Worm (Caenorhabditis elegans) whole organism, midembryonic: ENCODE measurements around the gene F32D1.7.

Experiments
- T22C8.4 ChIP-seq: fragments of 200-800 bp; sonication (Bioruptor generic); IDR thresholded peaks from 2 replicates; pipeline ENCODE4 v1.3.6; 2022; ENCODE audit warnings: missing genetic modification characterization, missing compliant biosample characterization
- cog-1 ChIP-seq: sonication (generic microtip); optimal IDR thresholded peaks from 2 replicates; lab custom pipeline; 2016; ENCODE audit warnings: missing genetic modification characterization, missing compliant biosample characterization
- flt-1 ChIP-seq: fragments of 200-800 bp; sonication (Bioruptor generic); IDR thresholded peaks from 2 replicates; pipeline ENCODE4 v1.3.6; 2022; ENCODE audit warnings: missing genetic modification characterization, missing compliant biosample characterization
- klf-2 ChIP-seq: fragments of 200-800 bp; sonication (Bioruptor generic); conservative IDR thresholded peaks from 2 replicates; pipeline ENCODE4 v1.3.6; 2022; ENCODE audit warnings: missing genetic modification reagents, missing genetic modification characterization, missing compliant biosample characterization
- med-1 ChIP-seq: sonication (generic microtip); optimal IDR thresholded peaks from 2 replicates; lab custom pipeline; 2017; ENCODE audit warnings: missing genetic modification characterization, mild to moderate bottlenecking, missing compliant biosample characterization, antibody characterized with exemption, missing genetic modification reagents; ENCODE audit not compliant: insufficient read depth
- ref-1 ChIP-seq: fragments of 200-800 bp; sonication (Bioruptor generic); conservative IDR thresholded peaks from 2 replicates; pipeline ENCODE4 v1.3.6; 2022; ENCODE audit warnings: missing genetic modification reagents, missing genetic modification characterization, missing compliant biosample characterization
- tab-1 ChIP-seq: fragments of 200-800 bp; sonication (Bioruptor generic); IDR thresholded peaks from 2 replicates; pipeline ENCODE4 v1.3.6; 2022; ENCODE audit warnings: missing genetic modification characterization, missing compliant biosample characterization
- ztf-23 ChIP-seq: fragments of 200-800 bp; sonication (Bioruptor generic); IDR thresholded peaks from 2 replicates; pipeline ENCODE4 v1.3.6; 2022; ENCODE audit warnings: missing genetic modification reagents, missing genetic modification characterization, missing compliant biosample characterization
- ztf-29 ChIP-seq: fragments of 200-800 bp; sonication (Bioruptor generic); IDR thresholded peaks from 2 replicates; pipeline ENCODE4 v1.3.6; 2022; ENCODE audit warnings: missing genetic modification reagents, missing genetic modification characterization, missing compliant biosample characterization

The F32D1.7 gene

DNA sequence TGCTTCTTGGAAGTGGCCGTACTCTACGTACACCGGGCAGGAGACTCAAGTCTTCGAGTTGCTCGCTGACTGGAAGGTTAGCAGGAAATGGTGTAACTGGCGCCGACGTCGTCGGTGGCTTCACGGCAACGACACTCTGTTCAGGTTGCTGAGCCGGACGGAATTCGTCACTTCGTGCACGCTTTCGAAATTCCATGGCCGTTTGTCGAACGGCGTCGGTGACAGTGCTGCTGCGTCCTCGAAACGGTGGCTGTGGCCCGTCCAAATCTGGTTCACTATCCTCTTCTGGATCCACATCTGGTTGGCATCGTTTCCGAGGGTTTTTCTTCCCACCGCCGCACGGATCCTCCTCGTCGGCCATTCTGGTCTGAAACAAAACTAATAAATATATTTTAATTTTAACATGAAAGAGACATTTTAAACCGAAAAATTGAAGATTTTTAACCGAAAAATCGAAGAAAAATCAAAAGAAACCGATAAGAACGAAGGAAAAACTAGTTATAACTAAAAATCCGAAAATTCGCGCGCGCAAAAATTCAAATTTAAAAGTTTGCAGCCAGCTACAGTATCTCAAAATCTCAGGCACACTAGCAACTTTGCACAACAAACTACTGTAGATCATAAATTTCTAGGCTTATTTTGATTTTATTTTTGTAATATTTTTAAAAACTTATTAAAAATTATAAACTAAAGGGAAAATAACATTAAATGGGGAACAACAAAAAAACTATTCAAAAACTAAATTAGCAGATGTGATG is at the start of gene F32D1.7:
TSS of gene F32D1.7 (minus strand) at position 367 of the 758 bp plus-strand sequence.
- TF ChIP-seq tab-1 (GFP tag; lab: Robert Waterston, UW) (no peak), med-1 (GFP tag; lab: Kevin White, UChicago) (no peak), klf-2 (no peak), ref-1 (no peak), ztf-23 (GFP tag; lab: Robert Waterston, UW) (no peak), cog-1 (tag; lab: Kevin White, UChicago) (no peak), T22C8.4 (GFP tag; lab: Robert Waterston, UW) (no peak), flt-1 (GFP tag; lab: Robert Waterston, UW) (no peak), ztf-29 (GFP tag; lab: Robert Waterston, UW) (no peak)

DNA sequence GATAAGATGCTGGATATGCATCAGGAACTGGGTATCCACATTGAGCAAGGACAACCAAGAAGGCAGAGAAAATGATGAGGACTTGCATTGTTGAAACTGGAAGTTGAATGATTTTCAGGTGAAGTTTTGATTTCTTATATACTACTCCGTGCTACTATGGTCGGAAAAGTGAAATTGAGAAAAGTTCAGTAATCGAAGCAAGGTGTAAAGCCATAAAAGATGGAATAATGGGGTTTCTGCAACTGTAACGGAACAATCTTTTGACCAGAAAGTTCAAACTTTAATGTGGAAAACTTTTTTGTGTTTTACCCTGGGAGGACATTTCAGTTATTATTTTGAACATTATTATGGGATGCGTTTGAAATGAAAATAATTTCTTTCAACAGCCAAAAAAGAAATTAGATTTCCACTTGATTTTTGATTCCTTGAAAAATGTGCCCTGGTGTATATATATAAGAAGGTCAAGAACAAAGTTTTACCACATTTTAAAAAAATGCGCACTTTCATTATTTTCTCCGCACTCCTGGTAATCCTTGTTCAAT is 48.0 kb upstream of the F32D1.7 start, which contains the start of the genes Y47D7A.9 and Y47D7A.19:
TSS of gene Y47D7A.9 (minus strand) at position 101 of the 542 bp plus-strand sequence.
TSS of gene Y47D7A.19 (plus strand) at position 492 of the 542 bp plus-strand sequence.
- TF ChIP-seq tab-1 (GFP tag; lab: Robert Waterston, UW) = no peak
- no peak for TF ChIP-seq med-1 (GFP tag; lab: Kevin White, UChicago)
- no peak for TF ChIP-seq ref-1
- no peak for TF ChIP-seq T22C8.4 (GFP tag; lab: Robert Waterston, UW)
- TF ChIP-seq klf-2 = no peak
- TF ChIP-seq flt-1 (GFP tag; lab: Robert Waterston, UW) = no peak
- TF ChIP-seq cog-1 (tag; lab: Kevin White, UChicago) = no peak
- no peak for TF ChIP-seq ztf-23 (GFP tag; lab: Robert Waterston, UW)
- TF ChIP-seq ztf-29 (GFP tag; lab: Robert Waterston, UW) = no peak

DNA sequence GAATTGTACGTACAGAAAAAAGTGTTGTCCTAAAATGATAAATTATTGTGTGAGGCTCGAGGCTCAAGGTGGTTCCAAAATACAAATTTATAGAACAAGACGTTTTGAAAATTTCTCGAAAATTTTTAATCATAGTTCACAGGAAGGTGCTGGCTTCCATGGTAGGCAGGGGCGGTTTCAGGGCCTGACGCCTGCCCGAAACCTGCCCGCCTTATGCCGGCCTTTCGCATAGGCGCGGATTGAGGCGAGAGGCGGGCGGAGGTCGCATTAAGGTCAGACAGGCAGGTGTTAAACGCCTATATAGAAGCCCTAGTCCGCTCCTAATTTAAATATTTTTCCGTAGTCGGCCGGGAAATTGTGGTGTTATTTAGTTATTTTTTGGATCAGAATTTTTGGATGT is 47.1 kb upstream of the F32D1.7 start:
- TF ChIP-seq flt-1 (GFP tag; lab: Robert Waterston, UW) = no peak
- TF ChIP-seq ztf-23 (GFP tag; lab: Robert Waterston, UW) = no peak
- no peak for TF ChIP-seq tab-1 (GFP tag; lab: Robert Waterston, UW)
- no peak for TF ChIP-seq ztf-29 (GFP tag; lab: Robert Waterston, UW)
- TF ChIP-seq cog-1 (tag; lab: Kevin White, UChicago) = no peak
- TF ChIP-seq ref-1 = no peak
- no peak for TF ChIP-seq T22C8.4 (GFP tag; lab: Robert Waterston, UW)
- no peak for TF ChIP-seq klf-2
- TF ChIP-seq med-1 (GFP tag; lab: Kevin White, UChicago) = no peak

DNA sequence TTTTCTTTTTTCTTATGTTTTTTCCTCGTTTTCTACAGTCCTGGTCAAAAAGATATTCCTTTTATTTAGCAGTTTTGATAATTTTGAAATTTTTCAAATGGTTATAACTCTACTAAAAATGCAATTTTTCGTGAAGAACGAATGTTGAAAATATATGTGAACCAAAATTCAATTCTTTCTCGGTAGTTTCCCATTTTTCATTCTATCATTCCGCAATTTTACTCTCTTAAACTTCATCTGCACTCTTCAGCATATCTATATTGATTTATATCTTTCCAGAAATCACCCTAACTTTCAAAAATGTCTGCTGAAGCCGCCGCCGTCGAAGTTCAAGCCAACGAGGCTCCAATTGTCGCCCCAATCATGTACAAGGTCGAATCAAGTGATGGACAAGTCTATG is 46.2 kb upstream of the F32D1.7 start, which contains the start of gene skr-7:
TSS of gene skr-7 (plus strand) at position 301 of the 400 bp plus-strand sequence.
- TF ChIP-seq klf-2 = no peak
- no peak for TF ChIP-seq ztf-23 (GFP tag; lab: Robert Waterston, UW)
- TF ChIP-seq T22C8.4 (GFP tag; lab: Robert Waterston, UW) = no peak
- no peak for TF ChIP-seq med-1 (GFP tag; lab: Kevin White, UChicago)
- no peak for TF ChIP-seq cog-1 (tag; lab: Kevin White, UChicago)
- no peak for TF ChIP-seq tab-1 (GFP tag; lab: Robert Waterston, UW)
- TF ChIP-seq ref-1 = no peak

DNA sequence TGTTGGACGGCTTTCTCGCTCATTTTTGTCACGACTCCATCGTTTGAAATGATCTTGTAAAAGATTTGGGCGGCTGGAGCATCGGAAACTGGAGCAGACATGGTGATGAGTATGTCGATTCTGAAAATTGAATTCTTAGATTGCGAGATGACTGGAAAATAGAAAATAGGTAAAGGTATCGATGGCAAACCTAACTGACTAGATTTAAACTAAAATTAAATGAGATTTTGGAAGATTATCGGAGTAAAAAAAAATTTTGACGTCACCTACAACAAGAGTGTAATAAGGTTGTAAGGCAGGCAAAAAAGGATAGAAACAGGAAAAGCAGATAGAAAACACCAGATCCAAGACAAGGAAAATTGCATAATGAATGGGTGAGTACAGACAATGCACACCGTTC is 45.5 kb upstream of the F32D1.7 start, which contains the start of gene skr-14:
TSS of gene skr-14 (minus strand) at position 101 of the 400 bp plus-strand sequence.
- TF ChIP-seq klf-2 = no peak

DNA sequence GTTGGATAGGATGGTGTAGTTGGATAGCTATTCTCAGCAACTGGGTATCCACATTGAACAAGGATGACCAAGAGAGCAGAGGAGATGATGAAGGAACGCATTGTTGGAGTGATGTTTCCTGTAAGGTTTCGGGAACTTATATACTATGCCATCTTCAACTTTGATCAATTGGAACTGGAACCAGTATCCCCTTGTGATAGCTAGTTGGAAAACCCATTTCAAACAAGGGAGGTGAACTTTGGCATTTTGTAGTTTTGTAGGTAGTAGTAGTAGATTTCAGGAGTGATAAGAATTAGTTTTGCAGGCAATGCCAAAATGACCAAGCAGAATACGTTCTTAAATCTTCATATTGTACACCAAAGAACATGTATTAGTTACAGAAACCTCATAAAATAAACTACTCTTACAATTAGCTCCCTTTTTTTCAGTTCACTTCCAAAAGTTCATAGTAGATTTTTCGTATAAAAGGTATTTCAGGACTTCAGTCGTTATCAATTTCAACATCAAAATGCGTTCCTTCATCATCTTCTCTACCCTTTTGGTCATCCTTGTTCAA is 43.9 kb upstream of the F32D1.7 start, which contains the start of the genes Y47D7A.7 and Y47D7A.2:
TSS of gene Y47D7A.7 (minus strand) at position 101 of the 556 bp plus-strand sequence.
TSS of gene Y47D7A.2 (plus strand) at position 506 of the 556 bp plus-strand sequence.
- TF ChIP-seq med-1 (GFP tag; lab: Kevin White, UChicago) = no peak
- TF ChIP-seq ztf-29 (GFP tag; lab: Robert Waterston, UW) = no peak
- TF ChIP-seq klf-2 = no peak
- TF ChIP-seq ztf-23 (GFP tag; lab: Robert Waterston, UW) = no peak
- TF ChIP-seq cog-1 (tag; lab: Kevin White, UChicago) = no peak
- TF ChIP-seq T22C8.4 (GFP tag; lab: Robert Waterston, UW) = no peak
- no peak for TF ChIP-seq ref-1
- TF ChIP-seq flt-1 (GFP tag; lab: Robert Waterston, UW) = no peak
- no peak for TF ChIP-seq tab-1 (GFP tag; lab: Robert Waterston, UW)

DNA sequence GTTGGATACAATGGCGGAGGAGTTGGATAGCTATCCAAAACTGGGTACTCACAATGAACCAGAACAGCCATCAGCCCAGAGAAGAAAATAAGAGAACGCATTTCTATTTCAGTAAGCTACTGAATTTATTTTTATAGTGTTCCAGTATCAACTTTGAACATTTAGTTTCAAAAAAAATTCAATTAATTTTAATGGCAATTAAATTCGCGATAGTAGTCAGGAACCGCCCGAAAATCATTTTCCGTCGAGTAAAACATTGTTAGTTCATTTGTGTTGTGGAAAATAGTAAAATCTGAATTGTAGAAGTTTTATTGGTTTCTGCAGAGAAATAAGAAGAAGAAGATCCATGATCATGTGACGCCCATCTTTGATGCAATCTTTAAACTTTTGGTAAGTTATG is 42.1 kb upstream of the F32D1.7 start, which contains the start of gene Y47D7A.6:
TSS of gene Y47D7A.6 (minus strand) at position 101 of the 400 bp plus-strand sequence.
- no peak for TF ChIP-seq med-1 (GFP tag; lab: Kevin White, UChicago)

DNA sequence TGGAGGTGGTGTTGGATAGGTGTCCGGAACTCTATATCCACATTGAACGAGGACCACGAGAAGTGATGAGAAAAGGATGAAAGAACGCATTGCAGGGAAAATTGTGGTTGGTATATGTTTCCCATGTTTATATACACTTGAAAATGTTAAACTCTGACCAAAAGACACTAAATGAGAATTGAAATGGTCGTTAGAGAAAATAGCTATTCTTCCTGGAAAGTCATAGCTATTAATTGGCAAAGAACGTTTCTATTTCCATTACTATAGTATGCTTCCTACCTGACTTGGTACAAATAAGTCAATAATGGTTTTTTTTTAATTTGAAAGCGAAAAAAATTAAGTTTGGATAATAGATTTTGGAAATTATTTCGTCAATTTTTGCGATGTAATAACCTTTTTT is 40.7 kb upstream of the F32D1.7 start, which contains the start of gene Y47D7A.18:
TSS of gene Y47D7A.18 (minus strand) at position 101 of the 400 bp plus-strand sequence.
- TF ChIP-seq flt-1 (GFP tag; lab: Robert Waterston, UW) (no peak), ztf-29 (GFP tag; lab: Robert Waterston, UW) (no peak), cog-1 (tag; lab: Kevin White, UChicago) (no peak), ref-1 (no peak), klf-2 (no peak), T22C8.4 (GFP tag; lab: Robert Waterston, UW) (no peak), med-1 (GFP tag; lab: Kevin White, UChicago) (no peak), tab-1 (GFP tag; lab: Robert Waterston, UW) (no peak), ztf-23 (GFP tag; lab: Robert Waterston, UW) (no peak)

DNA sequence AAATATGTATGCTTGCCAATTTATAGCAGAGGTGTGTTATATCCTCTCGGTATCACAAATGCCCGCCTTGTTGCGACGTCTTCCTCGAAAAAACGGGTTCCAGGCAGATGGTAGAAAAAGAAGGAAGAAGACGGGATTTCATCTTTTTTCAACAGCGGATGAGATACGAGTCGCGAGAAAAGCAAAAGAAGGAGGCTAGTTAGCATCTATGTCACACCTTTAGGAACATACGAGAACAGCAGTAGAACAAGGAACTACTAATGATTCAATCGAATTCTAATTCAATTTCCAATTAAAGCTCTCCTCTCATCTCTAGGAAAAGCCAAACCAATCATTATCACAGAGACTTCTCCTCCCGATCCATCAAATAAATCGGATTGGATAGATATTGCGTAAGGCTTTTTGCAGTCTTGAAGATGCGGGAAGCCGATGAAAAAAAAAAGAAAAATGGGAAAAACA is 38.7 kb upstream of the F32D1.7 start, which contains the start of gene grl-5:
TSS of gene grl-5 (minus strand) at position 51 of the 459 bp plus-strand sequence.
- TF ChIP-seq ztf-29 (GFP tag; lab: Robert Waterston, UW) (no peak), T22C8.4 (GFP tag; lab: Robert Waterston, UW) (no peak), klf-2 (no peak), cog-1 (tag; lab: Kevin White, UChicago) (no peak), ref-1 (no peak), ztf-23 (GFP tag; lab: Robert Waterston, UW) (no peak), flt-1 (GFP tag; lab: Robert Waterston, UW) (no peak), med-1 (GFP tag; lab: Kevin White, UChicago) (no peak), tab-1 (GFP tag; lab: Robert Waterston, UW) (no peak)
